Fruit fly (Drosophila melanogaster): ENCODE results near the gene Sbp2.

The Sbp2 gene

DNA sequence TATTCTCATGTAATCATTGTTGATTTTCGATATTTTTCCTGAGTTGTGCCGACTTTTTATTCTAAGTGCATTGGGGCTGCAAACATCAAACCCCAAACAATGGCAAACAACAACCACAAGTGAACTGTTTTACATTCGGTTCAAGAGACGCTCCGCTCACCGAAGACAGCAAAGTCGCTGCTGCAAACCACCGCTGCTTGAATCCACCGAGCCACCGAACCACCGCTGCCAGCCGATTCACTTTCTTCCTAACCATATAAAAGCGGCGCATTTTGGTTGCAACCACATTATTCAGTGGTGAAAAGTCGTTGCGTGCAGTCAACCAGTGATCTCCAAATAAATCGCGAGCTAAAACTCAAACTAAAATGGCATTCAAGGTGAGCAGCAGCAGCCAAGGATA lies 32.4 kb downstream of the Sbp2 start, which contains the start of gene Cpr66Cb:
Gene Cpr66Cb (plus strand): TSS at position 301 of the 400 bp plus-strand sequence.
- 0 out of 3 replicates have a peak, but pooled peaks have one; percentile 16 for TF ChIP-seq eg (GFP tag; IDR thresholded peaks at IDR 0.05)
- TF ChIP-seq Lpt (GFP tag; optimal IDR thresholded peaks at IDR 0.05), result peak; percentile 7
- TF ChIP-seq Eip75B (GFP tag; optimal IDR thresholded peaks at IDR 0.05), result no peak
- TF ChIP-seq CG32006 (GFP tag; optimal IDR thresholded peaks at IDR 0.05), result peak; percentile 53

dm6 chr3L:8338921-8339320 lies 35.0 kb downstream of the Sbp2 start, which contains the start of gene Pex2:
Gene Pex2 (plus strand): TSS chr3L:8339051.
- TF ChIP-seq dac (GFP tag; optimal IDR thresholded peaks at IDR 0.05) (no peak), CG6792 (GFP tag; optimal IDR thresholded peaks at IDR 0.05) (no peak), CG7368 (GFP tag; optimal IDR thresholded peaks at IDR 0.05) (no peak), vri (GFP tag; optimal IDR thresholded peaks at IDR 0.05) (no peak), ss (GFP tag; optimal IDR thresholded peaks at IDR 0.05) (no peak), acj6 (GFP tag; optimal IDR thresholded peaks at IDR 0.05) (no peak), fkh (GFP tag; optimal IDR thresholded peaks at IDR 0.05) (peak; percentile 75), CG16779 (tag; optimal IDR thresholded peaks at IDR 0.05) (peak; percentile 8), salr (GFP tag; optimal IDR thresholded peaks at IDR 0.05) (no peak), Hr39 (GFP tag; optimal IDR thresholded peaks at IDR 0.05) (no peak), OdsH (GFP tag; optimal IDR thresholded peaks at IDR 0.05) (no peak), CG8632 (GFP tag; optimal IDR thresholded peaks at IDR 0.05) (no peak), CG34406 (GFP tag; optimal IDR thresholded peaks at IDR 0.05) (no peak), topi (GFP tag; optimal IDR thresholded peaks at IDR 0.05) (no peak), net (GFP tag; optimal IDR thresholded peaks at IDR 0.05) (no peak), CG6163 (GFP tag; IDR thresholded peaks at IDR 0.05) (no peak), CG15336 (GFP tag; IDR thresholded peaks at IDR 0.05) (no peak), CG8319 (GFP tag; optimal IDR thresholded peaks at IDR 0.05) (no peak), lz (GFP tag; optimal IDR thresholded peaks at IDR 0.05) (no peak), CG6808 (GFP tag; optimal IDR thresholded peaks at IDR 0.05) (peak; percentile 52), Eip75B (GFP tag; optimal IDR thresholded peaks at IDR 0.05) (no peak), Sox15 (GFP tag; optimal IDR thresholded peaks at IDR 0.05) (no peak), Smox (GFP tag; optimal IDR thresholded peaks at IDR 0.05) (no peak), spab (GFP tag; optimal IDR thresholded peaks at IDR 0.05) (no peak), svp (GFP tag) (peak; percentile 98), CG11762 (GFP tag; optimal IDR thresholded peaks at IDR 0.05; ENCODE audit: insufficient read depth) (no peak), CG3919 (GFP tag; optimal IDR thresholded peaks at IDR 0.05) (peak; percentile 23), CG9139 (GFP tag; optimal IDR thresholded peaks at IDR 0.05) (no peak), eg (GFP tag; IDR thresholded peaks at IDR 0.05) (no peak), Met (GFP tag; optimal IDR thresholded peaks at IDR 0.05) (peak; percentile 27), Eip78C (GFP tag) (peak; percentile 79), Blimp-1 (GFP tag; optimal IDR thresholded peaks at IDR 0.05) (no peak), CG6854 (GFP tag; optimal IDR thresholded peaks at IDR 0.05) (no peak), CG11902 (GFP tag; optimal IDR thresholded peaks at IDR 0.05) (no peak), CG1621 (tag; optimal IDR thresholded peaks at IDR 0.05) (no peak), CG3032 (tag; optimal IDR thresholded peaks at IDR 0.05) (no peak), Sox102F (GFP tag; optimal IDR thresholded peaks at IDR 0.05) (no peak)
